Worm (Caenorhabditis elegans): ENCODE data around the gene mtm-9.

The mtm-9 gene

ce11 chrV:3718507-3718906, 24.9 kb upstream of the mtm-9 start:
- TF ChIP-seq dve-1 (tag; optimal IDR thresholded peaks at IDR 0.05; ENCODE audit: insufficient read depth) (no peak), T20F7.1 (GFP tag; optimal IDR thresholded peaks at IDR 0.05) (no peak), fos-1 (tag; optimal IDR thresholded peaks at IDR 0.05) (no peak), gei-8 (GFP tag; optimal IDR thresholded peaks at IDR 0.05) (no peak), nhr-41 (GFP tag; IDR thresholded peaks at IDR 0.05) (no peak), nhr-10 (tag; optimal IDR thresholded peaks at IDR 0.05) (no peak), ceh-28 (tag; optimal IDR thresholded peaks at IDR 0.05) (no peak), jun-1 (tag; optimal IDR thresholded peaks at IDR 0.05) (no peak), nhr-111 (GFP tag; optimal IDR thresholded peaks at IDR 0.05) (no peak), nhr-48 (tag; optimal IDR thresholded peaks at IDR 0.05) (no peak), ceh-32 (tag; optimal IDR thresholded peaks at IDR 0.05; ENCODE audit: poor library complexity) (no peak), mdl-1 (tag; optimal IDR thresholded peaks at IDR 0.05) (no peak), lin-38 (GFP tag; IDR thresholded peaks at IDR 0.05) (no peak), nhr-77 (tag; optimal IDR thresholded peaks at IDR 0.05) (no peak)

- TF ChIP-seq pha-4 (GFP tag; IDR thresholded peaks at IDR 0.05) (no peak), pha-4 (tag; optimal IDR thresholded peaks at IDR 0.05) (no peak), hmg-1.1 (GFP tag; IDR thresholded peaks at IDR 0.05) (no peak), nhr-102 (tag; optimal IDR thresholded peaks at IDR 0.05) (no peak), set-16 (GFP tag; IDR thresholded peaks at IDR 0.05) (no peak), daf-19 (GFP tag; conservative IDR thresholded peaks at IDR 0.05) (no peak)
Observed at ce11 chrV:3724772-3725171, 18.6 kb upstream of the mtm-9 start, which contains the start of gene str-30. Gene str-30 (plus strand): TSS chrV:3725072.

ce11 chrV:3738409-3738808, 5.0 kb upstream of the mtm-9 start:
- TF ChIP-seq lin-39 (tag; optimal IDR thresholded peaks at IDR 0.05) (no peak), spr-3 (GFP tag; optimal IDR thresholded peaks at IDR 0.05) (no peak), Y48G9A.11 (GFP tag; IDR thresholded peaks at IDR 0.05) (no peak), aly-2 (tag; optimal IDR thresholded peaks at IDR 0.05) (no peak), spr-1 (tag; optimal IDR thresholded peaks at IDR 0.05) (no peak)

ce11 chrV:3739302-3739701, 4.1 kb upstream of the mtm-9 start, which contains the start of gene hpo-36:
Gene hpo-36 (minus strand): TSS chrV:3739402.
- TF ChIP-seq ces-1 (GFP tag; optimal IDR thresholded peaks at IDR 0.05) (no peak), aha-1 (tag) (peak; percentile 51), madf-9 (GFP tag; conservative IDR thresholded peaks at IDR 0.05) (no peak), hlh-30 (tag; optimal IDR thresholded peaks at IDR 0.05; ENCODE audit: insufficient read depth) (no peak), ceh-82 (tag; optimal IDR thresholded peaks at IDR 0.05) (no peak)

ce11 chrV:3750328-3750727, 7.0 kb downstream of the mtm-9 start:
- TF ChIP-seq F49E8.2 (tag; optimal IDR thresholded peaks at IDR 0.05; ENCODE audit: borderline replicate concordance) (no peak), lin-1 (GFP tag; IDR thresholded peaks at IDR 0.05) (no peak), fkh-10 (GFP tag; optimal IDR thresholded peaks at IDR 0.05) (no peak), hlh-11 (tag; optimal IDR thresholded peaks at IDR 0.05) (no peak), Y5F2A.4 (GFP tag; optimal IDR thresholded peaks at IDR 0.05) (no peak), ztf-11 (tag; optimal IDR thresholded peaks at IDR 0.05) (no peak), set-16 (GFP tag; IDR thresholded peaks at IDR 0.05) (peak; percentile 91), aha-1 (tag) (peak; percentile 28), F37D6.2 (tag; optimal IDR thresholded peaks at IDR 0.05) (no peak), daf-16 (GFP tag; optimal IDR thresholded peaks at IDR 0.05) (no peak), daf-16 (tag; optimal IDR thresholded peaks at IDR 0.05) (no peak), snpc-1.2 (GFP tag; IDR thresholded peaks at IDR 0.05) (no peak), spr-3 (GFP tag; optimal IDR thresholded peaks at IDR 0.05) (no peak), egl-43 (GFP tag; IDR thresholded peaks at IDR 0.05) (peak; percentile 38; the same call in 1 of the 2 replicates), daf-12 (tag; optimal IDR thresholded peaks at IDR 0.05) (no peak), cey-2 (tag; optimal IDR thresholded peaks at IDR 0.05; ENCODE audit: borderline replicate concordance, insufficient read depth) (no peak), nhr-25 (tag; optimal IDR thresholded peaks at IDR 0.05; ENCODE audit: borderline replicate concordance, insufficient read depth) (no peak)
